Fruit fly (Drosophila melanogaster) whole organism, prepupa: ENCODE data around the gene CG11396.

Experiments used
- Blimp-1 ChIP-seq: fragments of 200-800 bp; sonication (Bioruptor generic); optimal IDR thresholded peaks from 3 replicates; lab custom pipeline; 2017; ENCODE audit warnings: missing biosample characterization, missing genetic modification characterization, mild to moderate bottlenecking, moderate library complexity, missing genetic modification reagents
- CG10631 ChIP-seq: fragments of 200-800 bp; sonication (Bioruptor generic); optimal IDR thresholded peaks from 2 replicates; lab custom pipeline; 2016; ENCODE audit warnings: missing biosample characterization, missing genetic modification characterization
- CG11294 ChIP-seq: fragments of 200-800 bp; sonication (Bioruptor generic); IDR thresholded peaks from 2 replicates; pipeline ENCODE4 v1.3.6; 2022; ENCODE audit warnings: missing biosample characterization, missing genetic modification characterization
- CG11902 ChIP-seq: fragments of 200-800 bp; sonication (Bioruptor generic); optimal IDR thresholded peaks from 3 replicates; lab custom pipeline; 2016; ENCODE audit warnings: missing biosample characterization, missing genetic modification characterization
- CG1621 ChIP-seq: fragments of 200-800 bp; sonication (Bioruptor generic); optimal IDR thresholded peaks from 3 replicates; lab custom pipeline; 2018; ENCODE audit warnings: missing biosample characterization, mild to moderate bottlenecking, missing genetic modification characterization
- CG16779 ChIP-seq: fragments of 200-800 bp; sonication (Bioruptor generic); optimal IDR thresholded peaks from 3 replicates; lab custom pipeline; 2017; ENCODE audit warnings: missing biosample characterization, mild to moderate bottlenecking, missing genetic modification characterization
- CG3032 ChIP-seq: fragments of 200-800 bp; optimal IDR thresholded peaks from 2 replicates; lab custom pipeline; 2019; ENCODE audit warnings: missing biosample characterization, mild to moderate bottlenecking, missing genetic modification characterization, moderate library complexity
- CG31627 ChIP-seq: fragments of 200-800 bp; sonication (Bioruptor generic); optimal IDR thresholded peaks from 3 replicates; lab custom pipeline; 2016; ENCODE audit warnings: missing biosample characterization, missing genetic modification characterization
- CG32006 ChIP-seq: fragments of 200-800 bp; sonication (Bioruptor generic); optimal IDR thresholded peaks from 3 replicates; lab custom pipeline; 2017; ENCODE audit warnings: missing biosample characterization, mild to moderate bottlenecking, missing genetic modification characterization
- CG3919 ChIP-seq: fragments of 200-800 bp; sonication (Bioruptor generic); optimal IDR thresholded peaks from 3 replicates; lab custom pipeline; 2016; ENCODE audit warnings: missing biosample characterization, missing genetic modification characterization
- CG4318 ChIP-seq: fragments of 200-800 bp; sonication (Bioruptor generic); optimal IDR thresholded peaks from 3 replicates; lab custom pipeline; 2017; ENCODE audit warnings: missing biosample characterization, mild to moderate bottlenecking, missing genetic modification characterization
- CG6163 ChIP-seq: fragments of 200-800 bp; sonication (Bioruptor generic); IDR thresholded peaks from 3 replicates; pipeline ENCODE4 v1.3.6; 2022; ENCODE audit warnings: missing biosample characterization, missing genetic modification characterization
- CG6276 ChIP-seq: fragments of 200-800 bp; sonication (Bioruptor generic); optimal IDR thresholded peaks from 2 replicates; lab custom pipeline; 2017; ENCODE audit warnings: missing biosample characterization, mild to moderate bottlenecking, missing genetic modification characterization
- CG6792 ChIP-seq: fragments of 200-800 bp; sonication (Bioruptor generic); optimal IDR thresholded peaks from 3 replicates; lab custom pipeline; 2016; ENCODE audit warnings: missing biosample characterization, missing genetic modification characterization
- CG6808 ChIP-seq: fragments of 200-800 bp; sonication (Bioruptor generic); optimal IDR thresholded peaks from 3 replicates; lab custom pipeline; 2017; ENCODE audit warnings: missing biosample characterization, missing genetic modification characterization, mild to moderate bottlenecking, moderate library complexity, missing genetic modification reagents
- CG6854 ChIP-seq: fragments of 200-800 bp; sonication (Bioruptor generic); optimal IDR thresholded peaks from 2 replicates; lab custom pipeline; 2017; ENCODE audit warnings: missing biosample characterization, mild to moderate bottlenecking, missing genetic modification characterization
- CG7368 ChIP-seq: fragments of 200-800 bp; sonication (Bioruptor generic); optimal IDR thresholded peaks from 3 replicates; lab custom pipeline; 2016; ENCODE audit warnings: missing biosample characterization, missing genetic modification characterization
- CG8319 ChIP-seq: fragments of 200-800 bp; sonication (Bioruptor generic); optimal IDR thresholded peaks from 3 replicates; lab custom pipeline; 2016; ENCODE audit warnings: missing biosample characterization, missing genetic modification characterization
- CG8632 ChIP-seq: fragments of 200-800 bp; sonication (Bioruptor generic); optimal IDR thresholded peaks from 3 replicates; lab custom pipeline; 2016; ENCODE audit warnings: missing biosample characterization, missing genetic modification characterization
- CG9139 ChIP-seq: fragments of 200-800 bp; sonication (Bioruptor generic); optimal IDR thresholded peaks from 3 replicates; lab custom pipeline; 2017; ENCODE audit warnings: missing biosample characterization, mild to moderate bottlenecking, missing genetic modification characterization
- Eip78C ChIP-seq: fragments of 200-800 bp; sonication (Bioruptor generic); peaks from one replicate; lab custom pipeline; 2016; ENCODE audit warnings: missing biosample characterization, missing genetic modification characterization
- Eip93F ChIP-seq: fragments of 200-800 bp; sonication (Bioruptor generic); optimal IDR thresholded peaks from 2 replicates; lab custom pipeline; 2016; ENCODE audit warnings: missing biosample characterization, mild to moderate bottlenecking, missing genetic modification characterization
- Ets21C ChIP-seq: fragments of 200-800 bp; sonication (Bioruptor generic); optimal IDR thresholded peaks from 3 replicates; lab custom pipeline; 2016; ENCODE audit warnings: missing biosample characterization, missing genetic modification characterization
- Ets96B ChIP-seq: fragments of 200-800 bp; optimal IDR thresholded peaks from 2 replicates; lab custom pipeline; 2019; ENCODE audit warnings: missing biosample characterization, mild to moderate bottlenecking, missing genetic modification characterization, moderate library complexity
- Hr39 ChIP-seq: fragments of 200-800 bp; sonication (Bioruptor generic); optimal IDR thresholded peaks from 2 replicates; lab custom pipeline; 2016; ENCODE audit warnings: missing biosample characterization, missing genetic modification characterization
- Hr4 ChIP-seq: fragments of 200-800 bp; sonication (Bioruptor generic); optimal IDR thresholded peaks from 3 replicates; lab custom pipeline; 2016; ENCODE audit warnings: missing biosample characterization, missing genetic modification characterization
- Lpt ChIP-seq: fragments of 200-800 bp; sonication (Bioruptor generic); optimal IDR thresholded peaks from 3 replicates; lab custom pipeline; 2016; ENCODE audit warnings: missing biosample characterization, missing genetic modification characterization
- Met ChIP-seq: fragments of 200-800 bp; sonication (Bioruptor generic); optimal IDR thresholded peaks from 3 replicates; lab custom pipeline; 2016; ENCODE audit warnings: missing biosample characterization, missing genetic modification characterization
- Sox102F ChIP-seq: fragments of 200-800 bp; sonication (Bioruptor generic); optimal IDR thresholded peaks from 2 replicates; lab custom pipeline; 2016; ENCODE audit warnings: missing biosample characterization, mild to moderate bottlenecking, missing genetic modification characterization
- Sox14 ChIP-seq: fragments of 200-800 bp; sonication (Bioruptor generic); optimal IDR thresholded peaks from 3 replicates; lab custom pipeline; 2016; ENCODE audit warnings: missing biosample characterization, missing genetic modification characterization
- achi ChIP-seq: fragments of 200-800 bp; sonication (Bioruptor generic); optimal IDR thresholded peaks from 3 replicates; lab custom pipeline; 2016; ENCODE audit warnings: missing biosample characterization, missing genetic modification characterization
- cyc ChIP-seq: fragments of 200-800 bp; sonication (Bioruptor generic); optimal IDR thresholded peaks from 3 replicates; lab custom pipeline; 2016; ENCODE audit warnings: missing biosample characterization, missing genetic modification characterization
- fd59A ChIP-seq: fragments of 200-800 bp; sonication (Bioruptor generic); optimal IDR thresholded peaks from 2 replicates; lab custom pipeline; 2017; ENCODE audit warnings: missing biosample characterization, mild to moderate bottlenecking, missing genetic modification characterization, missing genetic modification reagents
- fd85E ChIP-seq: fragments of 200-800 bp; sonication (Bioruptor generic); optimal IDR thresholded peaks from 3 replicates; lab custom pipeline; 2016; ENCODE audit warnings: missing biosample characterization, missing genetic modification characterization
- fkh ChIP-seq: fragments of 200-800 bp; sonication (Bioruptor generic); optimal IDR thresholded peaks from 3 replicates; lab custom pipeline; 2017; ENCODE audit warnings: missing biosample characterization, mild to moderate bottlenecking, missing genetic modification characterization, moderate library complexity
- lz ChIP-seq: fragments of 200-800 bp; sonication (Bioruptor generic); optimal IDR thresholded peaks from 3 replicates; lab custom pipeline; 2016; ENCODE audit warnings: missing biosample characterization, missing genetic modification characterization
- net ChIP-seq: fragments of 200-800 bp; sonication (Bioruptor generic); optimal IDR thresholded peaks from 3 replicates; lab custom pipeline; 2016; ENCODE audit warnings: missing biosample characterization, missing genetic modification characterization
- salr ChIP-seq, 2 experiments: fragments of 200-800 bp; sonication (Bioruptor generic); optimal IDR thresholded peaks; 3 replicates each; lab custom pipeline; 2016 to 2018; ENCODE audit warnings: missing biosample characterization in 2 of 2, missing genetic modification characterization in 2 of 2, mild to moderate bottlenecking in 1 of 2
- spab ChIP-seq: fragments of 200-800 bp; sonication (Bioruptor generic); optimal IDR thresholded peaks from 2 replicates; lab custom pipeline; 2017; ENCODE audit warnings: missing biosample characterization, mild to moderate bottlenecking, missing genetic modification characterization, missing genetic modification reagents
- ss ChIP-seq, 2 experiments: fragments of 200-800 bp; sonication (Bioruptor generic); optimal IDR thresholded peaks; 2 replicates in 1 of 2; 3 replicates in 1 of 2; lab custom pipeline; 2017 to 2018; ENCODE audit warnings: mild to moderate bottlenecking in 2 of 2, missing biosample characterization in 2 of 2, missing genetic modification characterization in 2 of 2, moderate library complexity in 1 of 2
- svp ChIP-seq: fragments of 200-800 bp; sonication (Bioruptor generic); peaks from one replicate; lab custom pipeline; 2016; ENCODE audit warnings: missing biosample characterization, missing genetic modification characterization

Gene CG11396

DNA sequence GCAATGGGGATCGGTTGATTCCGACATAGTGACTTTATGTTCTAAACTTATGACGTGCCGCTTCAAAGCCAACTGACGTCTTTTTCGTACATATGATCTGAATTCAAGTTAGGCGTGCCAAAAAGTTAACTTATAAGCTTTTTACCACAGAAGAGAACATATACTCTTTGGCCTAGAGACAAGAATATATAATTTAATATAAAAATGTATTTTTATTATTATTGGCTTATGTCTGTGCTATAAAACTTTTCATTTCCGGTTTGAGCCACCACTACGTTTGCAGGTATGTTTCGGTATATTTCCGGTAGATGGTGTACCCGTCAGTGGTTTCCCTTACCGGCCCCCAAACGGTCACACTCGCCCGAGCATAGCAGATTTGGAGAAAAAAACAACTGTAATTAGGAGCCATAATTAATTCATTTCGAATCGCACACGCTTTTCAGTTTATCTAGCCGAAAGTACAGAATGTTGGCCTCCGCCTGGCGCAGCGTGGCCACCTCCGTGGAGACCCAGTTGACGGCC lies 10.4 kb upstream of the CG11396 start, which contains the start of the genes CG3698 and tzn (continued):
- TF ChIP-seq lz, result peak; percentile 86
- TF ChIP-seq fkh (GFP tag; lab: Kevin White, UChicago), result no peak
- TF ChIP-seq CG3032 (tag; lab: Kevin White, UChicago), result peak; percentile 73
- TF ChIP-seq CG11902 (GFP tag; lab: Kevin White, UChicago), result peak; percentile 79
- no peak for TF ChIP-seq Sox102F (GFP tag; lab: Kevin White, UChicago)
- TF ChIP-seq Sox14 (GFP tag; lab: Kevin White, UChicago), result no peak
- TF ChIP-seq CG6163 (GFP tag; lab: Robert Waterston, UW), result peak; percentile 93
- no peak for TF ChIP-seq Hr4 (GFP tag; lab: Kevin White, UChicago)
- TF ChIP-seq CG6854 (GFP tag; lab: Kevin White, UChicago), result peak; percentile 92
- no peak for TF ChIP-seq Eip78C (GFP tag; lab: Kevin White, UChicago)
- no peak for TF ChIP-seq CG1621 (tag; lab: Kevin White, UChicago)
- peak; percentile 61 for TF ChIP-seq Blimp-1
- TF ChIP-seq Lpt (GFP tag; lab: Kevin White, UChicago), result no peak
- no peak for TF ChIP-seq fd85E (GFP tag; lab: Kevin White, UChicago)
- peak; percentile 75 for TF ChIP-seq CG8319 (GFP tag; lab: Kevin White, UChicago)
- no peak for TF ChIP-seq Hr39 (GFP tag; lab: Kevin White, UChicago)
- TF ChIP-seq CG9139 (GFP tag; lab: Kevin White, UChicago), result peak; percentile 71
- no peak for TF ChIP-seq spab (GFP tag; lab: Kevin White, UChicago)
- peak; percentile 73 for TF ChIP-seq CG8632 (GFP tag; lab: Kevin White, UChicago)
- TF ChIP-seq fd59A (GFP tag; lab: Kevin White, UChicago), result peak; percentile 64
- TF ChIP-seq CG16779 (tag; lab: Kevin White, UChicago), result no peak
- no peak for TF ChIP-seq CG6276
- no peak for TF ChIP-seq CG10631 (GFP tag; lab: Kevin White, UChicago)
- TF ChIP-seq CG4318 (GFP tag; lab: Kevin White, UChicago), result no peak
- TF ChIP-seq CG31627 (GFP tag; lab: Kevin White, UChicago), result peak; percentile 83
- TF ChIP-seq salr (GFP tag; optimal IDR thresholded peaks at IDR 0.05; lab: Kevin White, UChicago), result peak in 1 of 2 experiments; percentile 90
- TF ChIP-seq net, result no peak
- no peak for TF ChIP-seq CG3919 (GFP tag; lab: Kevin White, UChicago)
- TF ChIP-seq achi (GFP tag; lab: Kevin White, UChicago), result no peak
- TF ChIP-seq, all 60 proteins: peak for 20

DNA sequence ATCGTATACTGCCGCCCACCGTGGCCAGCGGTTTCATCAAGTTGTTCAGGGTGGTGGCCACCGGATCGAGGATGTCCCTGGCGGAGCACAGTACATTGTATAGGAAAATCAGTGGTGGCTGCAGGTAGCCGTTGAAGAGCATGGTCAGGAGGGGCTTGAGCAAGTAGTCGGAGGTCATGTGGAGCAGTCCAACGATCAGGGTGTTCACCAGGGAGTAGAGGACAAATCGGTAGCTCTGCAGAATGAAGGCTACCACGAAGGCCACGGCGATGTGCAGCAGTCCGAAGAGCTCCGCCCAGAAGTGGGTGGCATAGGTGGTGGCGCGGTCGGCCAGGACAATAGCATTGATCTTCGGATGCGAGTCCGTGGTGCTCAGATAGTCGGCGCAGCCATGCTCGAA lies 9.4 kb upstream of the CG11396 start:
- TF ChIP-seq CG11294 (GFP tag; lab: Robert Waterston, UW) (no peak), CG7368 (GFP tag; lab: Kevin White, UChicago) (no peak), salr (GFP tag; optimal IDR thresholded peaks at IDR 0.05; lab: Kevin White, UChicago) (no peak)
- TF ChIP-seq, all 60 proteins: peak for 0

DNA sequence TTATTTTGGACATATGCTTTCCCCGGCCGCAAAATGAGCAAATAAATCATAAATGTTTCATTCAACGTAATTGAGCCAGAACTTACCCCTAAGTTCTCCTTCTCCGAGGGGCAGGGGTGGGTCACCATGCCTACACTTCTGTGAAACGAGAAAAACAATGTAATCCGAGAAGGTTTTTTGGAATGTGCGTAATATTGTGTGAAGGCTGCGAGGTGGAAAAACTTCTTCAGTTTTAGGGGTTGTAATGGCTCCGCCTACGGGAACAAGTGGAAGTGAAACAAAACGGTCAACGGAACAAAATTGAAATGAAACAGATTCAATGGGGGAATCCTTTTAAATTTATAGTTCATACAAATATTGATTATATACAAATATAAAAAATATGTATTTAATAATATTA lies 8.8 kb upstream of the CG11396 start:
- no peak for TF ChIP-seq Met (GFP tag; lab: Kevin White, UChicago)
- TF ChIP-seq CG6792, result no peak

DNA sequence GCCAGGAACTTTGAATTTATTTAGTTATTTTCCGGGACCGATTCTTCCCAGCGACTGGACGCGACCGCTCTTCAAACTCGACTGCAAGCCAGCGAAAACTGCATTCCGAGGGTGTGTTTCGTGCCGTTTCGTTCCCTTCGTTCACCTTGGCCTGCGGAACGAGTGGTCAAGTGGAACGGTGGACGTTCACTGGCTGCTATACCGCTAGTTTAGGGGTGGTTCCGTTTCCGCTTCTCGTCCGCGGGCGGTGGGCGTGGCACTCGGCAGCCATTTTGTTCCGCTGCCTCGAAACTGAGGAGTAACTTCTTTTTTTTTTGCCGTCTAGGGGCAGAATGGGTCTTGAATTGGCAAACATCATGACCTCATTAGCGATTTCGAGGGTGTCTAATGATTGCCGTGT lies 4.8 kb upstream of the CG11396 start, which contains the start of gene Six4:
Six4 (minus strand) TSS at position 85 of the 400 bp plus-strand sequence.
- no peak for TF ChIP-seq Ets21C (GFP tag; lab: Kevin White, UChicago)
- TF ChIP-seq ss (GFP tag; optimal IDR thresholded peaks at IDR 0.05; lab: Kevin White, UChicago), result no peak
- TF ChIP-seq CG32006 (GFP tag; lab: Kevin White, UChicago), result no peak
- TF ChIP-seq CG6854 (GFP tag; lab: Kevin White, UChicago), result no peak
- no peak for TF ChIP-seq CG11902 (GFP tag; lab: Kevin White, UChicago)
- no peak for TF ChIP-seq CG8632 (GFP tag; lab: Kevin White, UChicago)
- TF ChIP-seq CG6808 (GFP tag; lab: Kevin White, UChicago), result no peak
- TF ChIP-seq Eip93F (GFP tag; lab: Kevin White, UChicago), result no peak
- TF ChIP-seq CG31627 (GFP tag; lab: Kevin White, UChicago), result no peak
- no peak for TF ChIP-seq Lpt (GFP tag; lab: Kevin White, UChicago)
- TF ChIP-seq Ets96B, result no peak
- no peak for TF ChIP-seq Met (GFP tag; lab: Kevin White, UChicago)
- TF ChIP-seq cyc, result no peak
- TF ChIP-seq CG6792, result no peak
- TF ChIP-seq svp (GFP tag; lab: Kevin White, UChicago), result no peak
- TF ChIP-seq, all 60 proteins: peak for 0
